Fruit fly (Drosophila melanogaster): Measurements from ENCODE around the gene CG14434.

CG14434 gene

dm6 chrX:6867175-6868023 lies at the start of gene CG14434 (continued):
- TF ChIP-seq btn (GFP tag; optimal IDR thresholded peaks at IDR 0.05), result no peak
- peak; percentile 42 for TF ChIP-seq CG6683 (GFP tag; optimal IDR thresholded peaks at IDR 0.05)
- TF ChIP-seq CG17568 (GFP tag; optimal IDR thresholded peaks at IDR 0.05), result peak; percentile 31
- TF ChIP-seq ind (GFP tag; optimal IDR thresholded peaks at IDR 0.05), result peak; percentile 73
- TF ChIP-seq toy (GFP tag; IDR thresholded peaks at IDR 0.05), result no peak
- peak; percentile 89 for TF ChIP-seq CG7839 (tag; optimal IDR thresholded peaks at IDR 0.05)
- TF ChIP-seq lab (GFP tag; optimal IDR thresholded peaks at IDR 0.05), result peak; percentile 55
- TF ChIP-seq dm (GFP tag; optimal IDR thresholded peaks at IDR 0.05), result no peak
- peak; percentile 21 to 84 for TF ChIP-seq Hr51 (GFP tag; optimal IDR thresholded peaks at IDR 0.05)
- TF ChIP-seq bcd (GFP tag; optimal IDR thresholded peaks at IDR 0.05), result peak; percentile 85
- TF ChIP-seq gem (tag; optimal IDR thresholded peaks at IDR 0.05), result peak; percentile 90
- no peak for TF ChIP-seq Lpt (GFP tag; optimal IDR thresholded peaks at IDR 0.05)
- no peak for TF ChIP-seq p53 (GFP tag; optimal IDR thresholded peaks at IDR 0.05)
- peak; percentile 26; the same call in 1 of the 3 replicates for TF ChIP-seq tgo (GFP tag; IDR thresholded peaks at IDR 0.05)
- TF ChIP-seq CG15269 (tag; optimal IDR thresholded peaks at IDR 0.05), result peak; percentile 81
- TF ChIP-seq Tbp (GFP tag; optimal IDR thresholded peaks at IDR 0.05), result no peak
- 0 out of 2 replicates have a peak, but pooled peaks have one; percentile 9 for TF ChIP-seq CG5953 (GFP tag; IDR thresholded peaks at IDR 0.05)
- TF ChIP-seq wor (GFP tag; IDR thresholded peaks at IDR 0.05), result peak; percentile 69
- TF ChIP-seq hb (GFP tag; IDR thresholded peaks at IDR 0.05; ENCODE audit: partially characterized antibody), result no peak
- TF ChIP-seq aop (GFP tag; IDR thresholded peaks at IDR 0.05), result no peak
- no peak for TF ChIP-seq Gsc (GFP tag; IDR thresholded peaks at IDR 0.05)
- TF ChIP-seq CG6791 (GFP tag; IDR thresholded peaks at IDR 0.05; ENCODE audit: partially characterized antibody), result no peak
- 0 out of 3 replicates have a peak, but pooled peaks have one; percentile 14 for TF ChIP-seq gce (GFP tag; IDR thresholded peaks at IDR 0.05)
- TF ChIP-seq crp (GFP tag; optimal IDR thresholded peaks at IDR 0.05), result peak in 1 of 2 experiments; percentile 39
- TF ChIP-seq danr (GFP tag; IDR thresholded peaks at IDR 0.05), result 0 out of 2 replicates have a peak, but pooled peaks have one; percentile 20
- TF ChIP-seq Abd-B (GFP tag; optimal IDR thresholded peaks at IDR 0.05), result peak; percentile 82
- no peak for TF ChIP-seq CG7987 (GFP tag; optimal IDR thresholded peaks at IDR 0.05)
- no peak for TF ChIP-seq CG4707 (GFP tag; optimal IDR thresholded peaks at IDR 0.05)
- TF ChIP-seq CG8765 (GFP tag; IDR thresholded peaks at IDR 0.05), result no peak
- TF ChIP-seq MTF-1 (GFP tag; optimal IDR thresholded peaks at IDR 0.05; ENCODE audit: borderline replicate concordance), result no peak
- TF ChIP-seq Ravus (GFP tag; IDR thresholded peaks at IDR 0.05), result no peak
- peak; percentile 14; the same call in 1 of the 2 replicates for TF ChIP-seq CG10321 (GFP tag; IDR thresholded peaks at IDR 0.05)
- peak; percentile 84 for TF ChIP-seq CG13424 (tag; optimal IDR thresholded peaks at IDR 0.05)
- peak; percentile 92 for TF ChIP-seq CG2678 (tag; optimal IDR thresholded peaks at IDR 0.05)
- peak; percentile 34 to 72 for TF ChIP-seq Pdp1 (GFP tag; optimal IDR thresholded peaks at IDR 0.05)
- TF ChIP-seq jing (GFP tag; optimal IDR thresholded peaks at IDR 0.05), result peak; percentile 30
- TF ChIP-seq her (GFP tag; optimal IDR thresholded peaks at IDR 0.05), result no peak
- peak; percentile 76 for TF ChIP-seq Max (GFP tag; optimal IDR thresholded peaks at IDR 0.05)
- no peak for TF ChIP-seq ro (GFP tag; IDR thresholded peaks at IDR 0.05)
- no peak for TF ChIP-seq sim (GFP tag; IDR thresholded peaks at IDR 0.05)
- TF ChIP-seq CG4617 (GFP tag; optimal IDR thresholded peaks at IDR 0.05; ENCODE audit: borderline replicate concordance), result peak; percentile 7
- peak; percentile 34 for TF ChIP-seq kah (GFP tag; optimal IDR thresholded peaks at IDR 0.05)
- TF ChIP-seq Adf1 (GFP tag; IDR thresholded peaks at IDR 0.05), result peak; percentile 81
- peak; percentile 36 for TF ChIP-seq gcm (GFP tag; optimal IDR thresholded peaks at IDR 0.05)
- no peak for TF ChIP-seq Rx (GFP tag; IDR thresholded peaks at IDR 0.05)
- TF ChIP-seq Optix (GFP tag; IDR thresholded peaks at IDR 0.05), result no peak
- no peak; the same call in 1 of the 2 replicates for TF ChIP-seq sob (GFP tag; IDR thresholded peaks at IDR 0.05)
- TF ChIP-seq CG2202 (tag; optimal IDR thresholded peaks at IDR 0.05), result peak; percentile 70
